Fruit fly (Drosophila melanogaster) whole organism, prepupa: ENCODE results near the gene SmB.

Experiments used
- dac ChIP-seq: fragments of 200-800 bp; sonication (Bioruptor generic); optimal IDR thresholded peaks from 2 replicates; lab custom pipeline; 2017; ENCODE audit warnings: missing biosample characterization, mild to moderate bottlenecking, missing genetic modification characterization
- salr ChIP-seq, 2 experiments: fragments of 200-800 bp; sonication (Bioruptor generic); optimal IDR thresholded peaks; 3 replicates each; lab custom pipeline; 2016 to 2018; ENCODE audit warnings: missing biosample characterization in 2 of 2, missing genetic modification characterization in 2 of 2, mild to moderate bottlenecking in 1 of 2
- spab ChIP-seq: fragments of 200-800 bp; sonication (Bioruptor generic); optimal IDR thresholded peaks from 2 replicates; lab custom pipeline; 2017; ENCODE audit warnings: missing biosample characterization, mild to moderate bottlenecking, missing genetic modification characterization, missing genetic modification reagents

dm6 chr2L:10395642-10396487 lies 30.6 kb downstream of the SmB start, which contains the start of gene Mdh1:
- no peak for TF ChIP-seq dac
- no peak for TF ChIP-seq salr (GFP tag; optimal IDR thresholded peaks at IDR 0.05; lab: Kevin White, UChicago)
- no peak for TF ChIP-seq spab
